Fruit fly (Drosophila melanogaster) whole organism, embryonic: ENCODE measurements around the gene AIMP2.

Experiments
- Adf1 ChIP-seq: fragments of 200-800 bp; sonication (Bioruptor generic); IDR thresholded peaks from 2 replicates; pipeline ENCODE4 v1.3.6; 2022; ENCODE audit warnings: missing biosample characterization, missing genetic modification characterization
- CG12391 ChIP-seq: fragments of 200-800 bp; sonication (Bioruptor generic); optimal IDR thresholded peaks from 3 replicates; lab custom pipeline; 2018; ENCODE audit warnings: missing biosample characterization, mild to moderate bottlenecking, missing genetic modification characterization, moderate library complexity
- CG17385 ChIP-seq: fragments of 200-800 bp; sonication (Bioruptor generic); optimal IDR thresholded peaks from 3 replicates; lab custom pipeline; 2018; ENCODE audit warnings: missing biosample characterization, mild to moderate bottlenecking, missing genetic modification characterization
- CG32772 ChIP-seq: fragments of 200-800 bp; sonication (Bioruptor generic); IDR thresholded peaks from 2 replicates; pipeline ENCODE4 v1.3.6; 2022; ENCODE audit warnings: missing biosample characterization, missing genetic modification characterization
- CG4617 ChIP-seq: fragments of 200-800 bp; sonication (Bioruptor generic); optimal IDR thresholded peaks from 3 replicates; lab custom pipeline; 2016; ENCODE audit warnings: missing biosample characterization, missing genetic modification characterization, borderline replicate concordance
- CG6854 ChIP-seq: fragments of 200-800 bp; sonication (Bioruptor generic); optimal IDR thresholded peaks from 3 replicates; lab custom pipeline; 2017; ENCODE audit warnings: missing biosample characterization, mild to moderate bottlenecking, missing genetic modification characterization
- CG7372 ChIP-seq: fragments of 200-800 bp; sonication (Bioruptor generic); IDR thresholded peaks from 2 replicates; pipeline ENCODE4 v1.3.6; 2022; ENCODE audit warnings: missing biosample characterization, missing genetic modification characterization
- Fer1 ChIP-seq: fragments of 200-800 bp; sonication (Bioruptor generic); optimal IDR thresholded peaks from 2 replicates; lab custom pipeline; 2017; ENCODE audit warnings: missing biosample characterization, mild to moderate bottlenecking, missing genetic modification characterization
- Lim3 ChIP-seq: fragments of 200-800 bp; sonication (Bioruptor generic); IDR thresholded peaks from 2 replicates; pipeline ENCODE4 v1.3.6; 2022; ENCODE audit warnings: missing biosample characterization, missing genetic modification characterization
- Pdp1 ChIP-seq, 2 experiments: fragments of 200-800 bp; sonication (Bioruptor generic); optimal IDR thresholded peaks; 3 replicates each; lab custom pipeline; 2016; ENCODE audit warnings: missing biosample characterization in 2 of 2, missing genetic modification characterization in 2 of 2, mild to moderate bottlenecking in 1 of 2, moderate library complexity in 1 of 2
- Poxn ChIP-seq: fragments of 200-800 bp; sonication (Bioruptor generic); IDR thresholded peaks from 2 replicates; pipeline ENCODE4 v1.3.6; 2022; ENCODE audit warnings: missing biosample characterization, missing genetic modification characterization
- Trl ChIP-seq, 3 experiments: fragments of >200 bp in 2 of 3; fragments of 200-800 bp in 1 of 3; sonication (Bioruptor generic) in 1 of 3; optimal IDR thresholded peaks; 2 replicates in 1 of 3; 3 replicates in 2 of 3; lab custom pipeline; 2016 to 2017; ENCODE audit warnings: missing biosample characterization in 1 of 3, missing genetic modification characterization in 1 of 3
- abd-A ChIP-seq: fragments of 200-800 bp; sonication (Bioruptor generic); optimal IDR thresholded peaks from 3 replicates; lab custom pipeline; 2019; ENCODE audit warnings: missing biosample characterization, mild to moderate bottlenecking, missing genetic modification characterization, moderate library complexity
- aop ChIP-seq: fragments of 200-800 bp; sonication (Bioruptor generic); IDR thresholded peaks from 2 replicates; pipeline ENCODE4 v1.3.6; 2022; ENCODE audit warnings: missing biosample characterization, missing genetic modification characterization
- ara ChIP-seq: fragments of 200-800 bp; sonication (Bioruptor generic); IDR thresholded peaks from 2 replicates; pipeline ENCODE4 v1.3.6; 2022; ENCODE audit warnings: missing biosample characterization, missing genetic modification characterization
- chinmo ChIP-seq: fragments of 200-800 bp; sonication (Bioruptor generic); IDR thresholded peaks from 4 replicates; pipeline ENCODE4 v1.3.6; 2022; ENCODE audit warnings: missing biosample characterization, missing genetic modification characterization; ENCODE audit not compliant: partially characterized antibody
- cwo ChIP-seq: fragments of 200-800 bp; sonication (Bioruptor generic); optimal IDR thresholded peaks from 3 replicates; lab custom pipeline; 2017; ENCODE audit warnings: missing biosample characterization, missing genetic modification characterization, mild to moderate bottlenecking, moderate library complexity, missing genetic modification reagents
- dysf ChIP-seq: fragments of 200-800 bp; sonication (Bioruptor generic); IDR thresholded peaks from 3 replicates; pipeline ENCODE4 v1.3.6; 2022; ENCODE audit warnings: missing biosample characterization, missing genetic modification characterization
- eve ChIP-seq, 2 experiments: fragments of >200 bp; optimal IDR thresholded peaks; 2 replicates each; lab custom pipeline; 2017; ENCODE audit warnings: missing biosample characterization in 2 of 2, missing genetic modification characterization in 2 of 2
- ewg ChIP-seq: fragments of 200-800 bp; sonication (Bioruptor generic); optimal IDR thresholded peaks from 3 replicates; lab custom pipeline; 2017; ENCODE audit warnings: mild to moderate bottlenecking, missing biosample characterization, missing genetic modification reagents, missing genetic modification characterization
- exex ChIP-seq: fragments of 200-800 bp; sonication (Bioruptor generic); optimal IDR thresholded peaks from 4 replicates; lab custom pipeline; 2018; ENCODE audit warnings: missing biosample characterization, mild to moderate bottlenecking, missing genetic modification characterization, moderate library complexity
- gem ChIP-seq: fragments of 200-800 bp; sonication (Bioruptor generic); optimal IDR thresholded peaks from 2 replicates; lab custom pipeline; 2019; ENCODE audit warnings: missing biosample characterization, mild to moderate bottlenecking, missing genetic modification characterization, moderate library complexity
- grau ChIP-seq: fragments of 200-800 bp; optimal IDR thresholded peaks from 3 replicates; lab custom pipeline; 2019; ENCODE audit warnings: missing biosample characterization, mild to moderate bottlenecking, missing genetic modification characterization, moderate library complexity
- grn ChIP-seq: fragments of 200-800 bp; sonication (Bioruptor generic); optimal IDR thresholded peaks from 3 replicates; lab custom pipeline; 2017; ENCODE audit warnings: missing biosample characterization, missing genetic modification characterization
- kni ChIP-seq: fragments of 200-800 bp; sonication (Bioruptor generic); optimal IDR thresholded peaks from 3 replicates; lab custom pipeline; 2017; ENCODE audit warnings: mild to moderate bottlenecking, missing biosample characterization, missing genetic modification reagents, missing genetic modification characterization
- nau ChIP-seq: fragments of 200-800 bp; sonication (Bioruptor generic); optimal IDR thresholded peaks from 3 replicates; lab custom pipeline; 2017; ENCODE audit warnings: missing biosample characterization, mild to moderate bottlenecking, missing genetic modification characterization, missing genetic modification reagents
- oc ChIP-seq: fragments of 200-800 bp; sonication (Bioruptor generic); optimal IDR thresholded peaks from 2 replicates; lab custom pipeline; 2018; ENCODE audit warnings: missing biosample characterization, mild to moderate bottlenecking, missing genetic modification characterization, moderate library complexity
- prd ChIP-seq, 3 experiments: fragments of >200 bp in 2 of 3; fragments of 200-800 bp in 1 of 3; sonication (Bioruptor generic) in 1 of 3; optimal IDR thresholded peaks in 2 of 3; IDR thresholded peaks in 1 of 3; 2 replicates in 2 of 3; 3 replicates in 1 of 3; pipeline versions ENCODE4 v1.3.6 to Lab custom; 2017 to 2022; ENCODE audit warnings: missing biosample characterization in 1 of 3, missing genetic modification characterization in 1 of 3
- pros ChIP-seq: fragments of 200-800 bp; sonication (Bioruptor generic); optimal IDR thresholded peaks from 3 replicates; lab custom pipeline; 2019; ENCODE audit warnings: missing biosample characterization, mild to moderate bottlenecking, missing genetic modification characterization, moderate library complexity
- scrt ChIP-seq: fragments of 200-800 bp; sonication (Bioruptor generic); optimal IDR thresholded peaks from 2 replicates; lab custom pipeline; 2018; ENCODE audit warnings: missing biosample characterization, mild to moderate bottlenecking, missing genetic modification characterization, moderate library complexity
- sens ChIP-seq: fragments of 200-800 bp; sonication (Bioruptor generic); peaks from one replicate; lab custom pipeline; 2016; ENCODE audit warnings: missing biosample characterization, missing genetic modification characterization
- seq ChIP-seq: fragments of 200-800 bp; sonication (Bioruptor generic); IDR thresholded peaks from 2 replicates; pipeline ENCODE4 v1.3.6; 2022; ENCODE audit warnings: missing biosample characterization, missing genetic modification characterization
- sqz ChIP-seq: fragments of 200-800 bp; sonication (Bioruptor generic); optimal IDR thresholded peaks from 3 replicates; lab custom pipeline; 2018; ENCODE audit warnings: missing biosample characterization, mild to moderate bottlenecking, missing genetic modification characterization
- tio ChIP-seq: fragments of 200-800 bp; sonication (Bioruptor generic); optimal IDR thresholded peaks from 2 replicates; lab custom pipeline; 2017; ENCODE audit warnings: missing biosample characterization, missing genetic modification characterization, inconsistent platforms
- unpg ChIP-seq: fragments of 200-800 bp; sonication (Bioruptor generic); optimal IDR thresholded peaks from 3 replicates; lab custom pipeline; 2018; ENCODE audit warnings: missing biosample characterization, mild to moderate bottlenecking, missing genetic modification characterization, moderate library complexity
- vvl ChIP-seq: fragments of 200-800 bp; sonication (Bioruptor generic); IDR thresholded peaks from 2 replicates; pipeline ENCODE4 v1.3.6; 2022; ENCODE audit warnings: missing biosample characterization, missing genetic modification characterization
- zen ChIP-seq: fragments of 200-800 bp; sonication (Bioruptor generic); optimal IDR thresholded peaks from 3 replicates; lab custom pipeline; 2018; ENCODE audit warnings: missing biosample characterization, mild to moderate bottlenecking, missing genetic modification characterization, moderate library complexity

AIMP2 gene

DNA sequence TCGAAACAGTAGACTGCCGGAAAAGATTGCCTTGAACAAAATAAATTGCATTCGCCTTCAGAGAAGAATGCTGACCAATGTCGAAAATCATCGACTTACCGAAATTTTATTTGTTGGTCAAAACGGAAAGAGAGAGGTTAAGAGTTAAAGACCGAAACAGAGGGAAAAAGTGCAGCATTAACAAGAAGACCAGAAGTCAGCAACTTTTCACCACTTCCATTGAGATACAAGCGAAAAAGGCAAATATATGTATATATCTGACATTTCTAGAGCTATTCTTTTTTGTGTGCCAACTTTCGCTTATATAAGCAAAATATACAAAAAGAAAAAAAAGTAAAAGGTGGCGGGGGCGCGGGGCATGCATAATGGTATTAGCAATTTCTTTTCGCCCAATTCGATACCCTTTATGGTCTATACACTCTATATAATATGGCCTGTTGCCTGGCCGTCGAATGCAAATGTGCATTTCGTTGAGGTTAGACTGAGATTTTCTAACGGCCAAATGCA, 43.5 kb upstream of the AIMP2 start (continued):
- no peak for TF ChIP-seq CG17385 (GFP tag; lab: Kevin White, UChicago)
- TF ChIP-seq Lim3: no peak
- no peak for TF ChIP-seq tio (GFP tag; lab: Kevin White, UChicago)
- TF ChIP-seq sens (GFP tag; lab: Kevin White, UChicago): peak; percentile 53

- peak; percentile 66 for TF ChIP-seq sqz (GFP tag; lab: Kevin White, UChicago)
- TF ChIP-seq ewg (GFP tag; lab: Kevin White, UChicago): peak; percentile 38
- no peak for TF ChIP-seq Adf1
- 0 out of 2 replicates have a peak, but pooled peaks have one; percentile 23 for TF ChIP-seq CG32772 (GFP tag; lab: Robert Waterston, UW)
- TF ChIP-seq Trl (optimal IDR thresholded peaks at IDR 0.05; lab: Kevin White, UChicago): peak; percentile 18 to 50
- no peak for TF ChIP-seq Trl (GFP tag; optimal IDR thresholded peaks at IDR 0.05; lab: Kevin White, UChicago)
Observed at dm6 chr3L:15540682-15541081, 42.8 kb upstream of the AIMP2 start.

DNA sequence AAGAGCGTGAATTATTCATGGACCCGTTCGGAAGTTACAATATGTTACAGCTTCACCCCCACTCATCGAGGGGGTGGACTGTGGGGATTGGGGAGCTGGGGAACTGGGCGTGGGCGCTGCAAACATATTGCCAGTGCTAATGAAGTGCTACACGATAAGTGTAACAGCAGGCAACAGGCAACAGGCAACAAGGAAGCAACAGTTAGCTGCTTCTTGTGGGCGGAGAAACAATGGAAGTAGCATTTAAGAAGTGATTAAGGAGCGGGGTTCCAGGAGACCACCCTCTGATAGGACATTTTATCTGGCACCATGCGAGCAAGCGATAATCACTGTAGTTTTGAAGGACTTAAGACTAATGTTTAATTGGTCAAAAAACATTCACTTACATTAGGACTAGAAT, 42.2 kb upstream of the AIMP2 start:
- TF ChIP-seq scrt (GFP tag; lab: Kevin White, UChicago): peak; percentile 94
- no peak for TF ChIP-seq grau
- TF ChIP-seq zen (tag; lab: Kevin White, UChicago): peak; percentile 51
- peak; percentile 40 for TF ChIP-seq abd-A (tag; lab: Kevin White, UChicago)

- no peak for TF ChIP-seq dysf
- TF ChIP-seq, all 482 proteins: peak for 0
Observed at dm6 chr3L:15543049-15543448, 40.4 kb upstream of the AIMP2 start.

DNA sequence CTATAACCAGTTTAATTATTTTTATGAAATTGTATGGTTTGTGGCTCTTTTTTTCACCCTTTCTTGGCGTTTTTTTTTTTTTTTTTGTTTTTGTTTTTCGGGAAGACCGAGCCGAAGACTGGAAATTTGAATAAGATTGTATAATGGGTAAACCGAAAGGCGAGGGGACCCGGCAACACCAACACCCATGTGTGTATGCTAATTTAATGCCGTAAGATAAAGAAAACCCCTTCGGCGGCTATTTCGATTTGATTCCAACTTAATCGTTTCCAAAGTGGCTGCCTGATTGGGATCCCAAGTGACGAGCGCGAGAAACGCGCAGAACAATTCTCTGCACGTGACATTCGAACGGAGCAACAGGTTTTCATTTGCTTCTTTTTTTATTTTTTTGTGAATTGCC, 40.0 kb upstream of the AIMP2 start:
- TF ChIP-seq cwo (GFP tag; lab: Kevin White, UChicago) (peak; percentile 62), sqz (GFP tag; lab: Kevin White, UChicago) (peak; percentile 62), sens (GFP tag; lab: Kevin White, UChicago) (peak; percentile 16), Pdp1 (GFP tag; optimal IDR thresholded peaks at IDR 0.05; lab: Kevin White, UChicago) (peak in 1 of 2 experiments; percentile 76), kni (GFP tag; lab: Kevin White, UChicago) (peak; percentile 10), unpg (GFP tag; lab: Kevin White, UChicago) (no peak), Poxn (GFP tag; lab: Robert Waterston, UW) (no peak), zen (tag; lab: Kevin White, UChicago) (no peak), abd-A (tag; lab: Kevin White, UChicago) (peak; percentile 55), gem (tag; lab: Kevin White, UChicago) (no peak), nau (GFP tag; lab: Kevin White, UChicago) (no peak), CG7372 (GFP tag; lab: Robert Waterston, UW) (no peak), chinmo (GFP tag; lab: Robert Waterston, UW) (0 out of 4 replicates have a peak, but pooled peaks have one; percentile 5), pros (GFP tag; lab: Kevin White, UChicago) (peak; percentile 93), seq (GFP tag; lab: Robert Waterston, UW) (no peak), vvl (GFP tag; lab: Robert Waterston, UW) (peak; percentile 91)

DNA sequence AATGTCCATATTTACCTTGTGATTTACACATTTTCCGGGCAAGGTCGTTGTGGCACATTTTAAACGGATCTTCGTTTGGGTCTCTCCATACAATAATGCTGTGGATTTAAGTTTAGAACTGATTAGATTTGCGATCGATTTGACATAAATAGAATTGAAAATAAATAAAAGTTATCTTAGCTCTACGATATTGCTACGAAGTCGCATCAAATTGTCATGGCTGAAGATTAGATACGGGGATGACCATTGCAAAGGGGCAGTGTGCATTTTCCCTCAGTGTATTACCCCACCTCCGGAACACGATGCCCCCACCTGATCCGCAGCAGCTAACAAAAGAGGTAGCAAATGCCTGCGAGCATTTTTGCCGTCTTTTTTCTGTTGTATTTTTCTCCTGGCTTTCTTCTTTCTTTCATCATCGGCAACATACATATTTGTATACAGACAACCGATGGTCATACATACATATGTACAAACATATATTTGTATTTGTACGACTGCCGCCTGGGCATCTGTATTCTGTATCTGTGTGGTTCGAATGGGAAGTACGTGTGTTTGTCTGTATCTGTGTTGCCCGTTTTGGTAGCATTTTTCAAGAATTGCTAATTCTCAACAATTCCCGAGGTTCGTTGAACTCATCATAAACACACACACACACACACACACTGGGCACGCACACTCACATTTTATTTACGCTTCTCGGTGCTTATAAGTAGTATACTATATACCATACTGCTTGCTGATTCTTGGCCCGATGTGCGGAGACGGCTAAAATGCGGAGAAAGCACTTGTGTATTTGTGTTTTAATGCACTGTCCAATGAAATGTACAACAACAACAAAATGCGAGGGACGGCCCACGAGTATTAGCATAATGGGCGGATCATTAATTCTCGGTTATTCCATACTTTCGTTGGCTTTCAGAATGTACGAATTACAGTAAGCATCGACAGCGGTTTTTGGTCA, 38.7 kb upstream of the AIMP2 start:
- no peak for TF ChIP-seq grn
- peak; percentile 19; the same call in 1 of the 2 replicates for TF ChIP-seq ara (GFP tag; lab: Robert Waterston, UW)
- no peak for TF ChIP-seq prd (optimal IDR thresholded peaks at IDR 0.05; lab: Kevin White, UChicago)
- TF ChIP-seq prd (GFP tag; IDR thresholded peaks at IDR 0.05; lab: Robert Waterston, UW): peak; percentile 28; the same call in 1 of the 3 replicates
- no peak for TF ChIP-seq oc (tag; lab: Kevin White, UChicago)
- no peak for TF ChIP-seq exex (tag; lab: Kevin White, UChicago)
- no peak for TF ChIP-seq eve (GFP tag; optimal IDR thresholded peaks at IDR 0.05; lab: Kevin White, UChicago)
- no peak for TF ChIP-seq aop (GFP tag; lab: Robert Waterston, UW)
- no peak for TF ChIP-seq CG4617 (GFP tag; lab: Kevin White, UChicago)
- no peak for TF ChIP-seq Fer1 (GFP tag; lab: Kevin White, UChicago)
- no peak for TF ChIP-seq CG12391 (tag; lab: Kevin White, UChicago)
- TF ChIP-seq CG6854 (GFP tag; lab: Kevin White, UChicago): no peak
